Worm (Caenorhabditis elegans) whole organism, late embryonic: Measurements from ENCODE around the gene mlp-1.

Experiments used
- ceh-48 ChIP-seq: sonication (generic microtip); optimal IDR thresholded peaks from 2 replicates; lab custom pipeline; 2016; ENCODE audit warnings: missing genetic modification characterization, inconsistent platforms, missing compliant biosample characterization
- pat-9 ChIP-seq: fragments of 200-800 bp; sonication (Bioruptor generic); optimal IDR thresholded peaks from 2 replicates; lab custom pipeline; 2018; ENCODE audit warnings: mild to moderate bottlenecking, missing genetic modification characterization, moderate library complexity, missing compliant biosample characterization
- sdc-2 ChIP-seq: sonication (generic microtip); optimal IDR thresholded peaks from 2 replicates; lab custom pipeline; 2016; ENCODE audit warnings: missing genotype, missing genetic modification characterization, missing compliant biosample characterization

ce11 chrIII:5932853-5933252, 42.0 kb downstream of the mlp-1 start, which contains the start of gene zmp-1:
- no peak for TF ChIP-seq sdc-2 (tag; lab: Kevin White, UChicago)
- no peak for TF ChIP-seq pat-9
- TF ChIP-seq ceh-48 (tag; lab: Kevin White, UChicago): no peak
